Fruit fly (Drosophila melanogaster): Measurements from ENCODE around the gene hoe1.

- TF ChIP-seq ttk (optimal IDR thresholded peaks at IDR 0.05) = no peak
- no peak for TF ChIP-seq h (optimal IDR thresholded peaks at IDR 0.05)
- no peak for TF ChIP-seq psq (optimal IDR thresholded peaks at IDR 0.05)
These were observed 43.6 kb downstream of the hoe1 start for dm6 chr2L:4888541-4888940.

All from Kc167 (cell line).